Worm (Caenorhabditis elegans) whole organism, L1 larva: ENCODE results near the gene C33D3.3.
A peak's percentile ranks its signal among the peaks of the same experiment; 100 is the strongest.

Source experiments
- F16B12.6 ChIP-seq: fragments of 150-350 bp; optimal IDR thresholded peaks from 2 replicates; lab custom pipeline; 2014; ENCODE audit warnings: missing biosample characterization, missing genetic modification characterization
- aha-1 ChIP-seq: fragments of 150-350 bp; optimal IDR thresholded peaks from 2 replicates; lab custom pipeline; 2014; ENCODE audit warnings: missing biosample characterization, missing genetic modification characterization
- aly-2 ChIP-seq: fragments of 150-350 bp; optimal IDR thresholded peaks from 2 replicates; lab custom pipeline; 2014; ENCODE audit warnings: missing biosample characterization, missing genetic modification characterization
- ama-1 ChIP-seq: fragments of 150-350 bp; optimal IDR thresholded peaks from 2 replicates; lab custom pipeline; 2014
- blmp-1 ChIP-seq: fragments of 150-350 bp; optimal IDR thresholded peaks from 2 replicates; lab custom pipeline; 2014; ENCODE audit warnings: missing biosample characterization, missing genetic modification characterization
- ceh-8 ChIP-seq: fragments of 200-800 bp; sonication (Bioruptor generic); optimal IDR thresholded peaks from 2 replicates; lab custom pipeline; 2018; ENCODE audit warnings: mild to moderate bottlenecking, missing genetic modification characterization, moderate library complexity, missing compliant biosample characterization
- ceh-82 ChIP-seq, 3 experiments: fragments of 150-350 bp in 1 of 3; sonication (generic microtip) in 2 of 3; optimal IDR thresholded peaks; 2 replicates each; lab custom pipeline; 2014 to 2017; ENCODE audit warnings: missing biosample characterization in 3 of 3, missing genetic modification characterization in 3 of 3
- ceh-88 ChIP-seq: fragments of 200-800 bp; sonication (Bioruptor generic); IDR thresholded peaks from 2 replicates; pipeline ENCODE4 v1.3.6; 2022; ENCODE audit warnings: missing genetic modification characterization, missing compliant biosample characterization
- dpl-1 ChIP-seq, 3 experiments: fragments of 150-350 bp in 2 of 3; sonication (generic microtip) in 1 of 3; optimal IDR thresholded peaks; 2 replicates each; lab custom pipeline; 2014 to 2017; ENCODE audit warnings: missing biosample characterization in 3 of 3, missing genetic modification characterization in 3 of 3, missing genetic modification reagents in 3 of 3
- efl-1 ChIP-seq, 4 experiments: fragments of 150-350 bp; optimal IDR thresholded peaks in 3 of 4; peaks in 1 of 4; 1 replicate in 1 of 4; 2 replicates in 3 of 4; lab custom pipeline; 2014; ENCODE audit warnings: missing biosample characterization in 2 of 4, missing genetic modification characterization in 2 of 4, missing genetic modification reagents in 2 of 4
- egl-13 ChIP-seq: sonication (generic microtip); optimal IDR thresholded peaks from 2 replicates; lab custom pipeline; 2016; ENCODE audit warnings: missing genotype, missing genetic modification reagents, missing genetic modification characterization, missing compliant biosample characterization
- egl-27 ChIP-seq, 2 experiments: fragments of 150-350 bp in 1 of 2; sonication (generic microtip); optimal IDR thresholded peaks; 3 replicates each; lab custom pipeline; 2017 to 2018; ENCODE audit warnings: missing biosample characterization in 2 of 2, missing genetic modification characterization in 2 of 2, missing genetic modification reagents in 2 of 2
- elt-2 ChIP-seq: sonication (generic microtip); optimal IDR thresholded peaks from 2 replicates; lab custom pipeline; 2016; ENCODE audit warnings: missing genetic modification characterization, mild to moderate bottlenecking, inconsistent platforms, missing compliant biosample characterization, missing genetic modification reagents
- elt-3 ChIP-seq, 6 experiments: fragments of 150-350 bp in 1 of 6; sonication (generic microtip); optimal IDR thresholded peaks; 2 replicates each; lab custom pipeline; 2017 to 2018; ENCODE audit warnings: missing biosample characterization in 6 of 6, missing genetic modification characterization in 6 of 6, inconsistent platforms in 1 of 6
- fkh-10 ChIP-seq: sonication (generic microtip); optimal IDR thresholded peaks from 2 replicates; lab custom pipeline; 2017; ENCODE audit warnings: missing biosample characterization, missing genetic modification reagents, missing genetic modification characterization
- fkh-8 ChIP-seq: sonication (generic microtip); optimal IDR thresholded peaks from 2 replicates; lab custom pipeline; 2016; ENCODE audit warnings: mild to moderate bottlenecking, missing genetic modification characterization, missing compliant biosample characterization
- hlh-4 ChIP-seq: sonication (generic microtip); optimal IDR thresholded peaks from 2 replicates; lab custom pipeline; 2016; ENCODE audit warnings: mild to moderate bottlenecking, missing genetic modification characterization, missing compliant biosample characterization
- hpl-2 ChIP-seq: fragments of 150-350 bp; optimal IDR thresholded peaks from 2 replicates; lab custom pipeline; 2014; ENCODE audit warnings: missing biosample characterization, missing genetic modification reagents, missing genetic modification characterization
- irx-1 ChIP-seq: sonication (generic microtip); optimal IDR thresholded peaks from 2 replicates; lab custom pipeline; 2016; ENCODE audit warnings: missing genetic modification characterization, missing compliant biosample characterization
- lin-13 ChIP-seq: fragments of 150-350 bp; optimal IDR thresholded peaks from 2 replicates; lab custom pipeline; 2014; ENCODE audit warnings: missing biosample characterization, missing genetic modification reagents, missing genetic modification characterization
- lin-14 ChIP-seq: fragments of 200-800 bp; sonication (Bioruptor generic); optimal IDR thresholded peaks from 2 replicates; lab custom pipeline; 2018; ENCODE audit warnings: mild to moderate bottlenecking, missing genetic modification characterization, moderate library complexity, missing compliant biosample characterization
- lin-15B ChIP-seq: fragments of 150-350 bp; sonication (generic microtip); optimal IDR thresholded peaks from 3 replicates; lab custom pipeline; 2014; ENCODE audit warnings: missing biosample characterization, missing genetic modification characterization
- lir-3 ChIP-seq: sonication (generic microtip); optimal IDR thresholded peaks from 2 replicates; lab custom pipeline; 2016; ENCODE audit warnings: mild to moderate bottlenecking, missing genetic modification characterization, moderate library complexity, missing compliant biosample characterization; ENCODE audit not compliant: poor library complexity
- lsy-2 ChIP-seq, 2 experiments: fragments of 150-350 bp; optimal IDR thresholded peaks; 2 replicates each; lab custom pipeline; 2014; ENCODE audit warnings: missing biosample characterization in 2 of 2, missing genetic modification characterization in 2 of 2
- mab-9 ChIP-seq: fragments of 200-800 bp; sonication (Bioruptor generic); IDR thresholded peaks from 2 replicates; pipeline ENCODE4 v1.3.6; 2022; ENCODE audit warnings: missing genetic modification reagents, missing genetic modification characterization, missing compliant biosample characterization
- mdl-1 ChIP-seq, 2 experiments: fragments of 150-350 bp; optimal IDR thresholded peaks; 2 replicates each; lab custom pipeline; 2014 to 2017; ENCODE audit warnings: missing biosample characterization in 2 of 2, missing genetic modification characterization in 2 of 2, inconsistent platforms in 1 of 2
- mef-2 ChIP-seq: fragments of 150-350 bp; optimal IDR thresholded peaks from 2 replicates; lab custom pipeline; 2014; ENCODE audit warnings: missing biosample characterization, missing genetic modification characterization
- mep-1 ChIP-seq: fragments of 150-350 bp; optimal IDR thresholded peaks from 2 replicates; lab custom pipeline; 2014; ENCODE audit warnings: missing biosample characterization, missing genetic modification characterization
- nhr-11 ChIP-seq: fragments of 150-350 bp; optimal IDR thresholded peaks from 2 replicates; lab custom pipeline; 2014; ENCODE audit warnings: missing biosample characterization, missing genetic modification characterization
- nhr-12 ChIP-seq: sonication (generic microtip); optimal IDR thresholded peaks from 2 replicates; lab custom pipeline; 2017; ENCODE audit warnings: missing biosample characterization, missing genetic modification characterization
- nhr-19 ChIP-seq: fragments of 200-800 bp; sonication (Bioruptor generic); conservative IDR thresholded peaks from 2 replicates; pipeline ENCODE4 v1.3.6; 2022; ENCODE audit warnings: missing genetic modification characterization, missing compliant biosample characterization
- nhr-20 ChIP-seq: sonication (generic microtip); optimal IDR thresholded peaks from 2 replicates; lab custom pipeline; 2016; ENCODE audit warnings: mild to moderate bottlenecking, missing genetic modification characterization, missing compliant biosample characterization
- nhr-28 ChIP-seq: fragments of 150-350 bp; optimal IDR thresholded peaks from 2 replicates; lab custom pipeline; 2014; ENCODE audit warnings: missing biosample characterization, missing genetic modification characterization
- nhr-47 ChIP-seq: sonication (generic microtip); optimal IDR thresholded peaks from 2 replicates; lab custom pipeline; 2016; ENCODE audit warnings: mild to moderate bottlenecking, missing genetic modification characterization, moderate library complexity, missing compliant biosample characterization
- nhr-77 ChIP-seq: fragments of 150-350 bp; optimal IDR thresholded peaks from 2 replicates; lab custom pipeline; 2014; ENCODE audit warnings: missing biosample characterization, missing genetic modification characterization
- nhr-84 ChIP-seq: sonication (generic microtip); optimal IDR thresholded peaks from 2 replicates; lab custom pipeline; 2017; ENCODE audit warnings: missing biosample characterization, missing genetic modification characterization
- nhr-85 ChIP-seq: sonication (generic microtip); peaks from one replicate; lab custom pipeline; 2016; ENCODE audit warnings: missing genetic modification characterization, inconsistent platforms, missing compliant biosample characterization
- nhr-90 ChIP-seq: sonication (generic microtip); optimal IDR thresholded peaks from 2 replicates; lab custom pipeline; 2016; ENCODE audit warnings: mild to moderate bottlenecking, missing genetic modification characterization, missing compliant biosample characterization; ENCODE audit not compliant: poor library complexity
- pag-3 ChIP-seq: sonication (generic microtip); optimal IDR thresholded peaks from 2 replicates; lab custom pipeline; 2017; ENCODE audit warnings: missing genetic modification characterization, mild to moderate bottlenecking, missing compliant biosample characterization, antibody characterized with exemption, borderline replicate concordance; ENCODE audit not compliant: insufficient read depth
- pax-3 ChIP-seq: fragments of 200-800 bp; sonication (Bioruptor generic); optimal IDR thresholded peaks from 2 replicates; lab custom pipeline; 2018; ENCODE audit warnings: mild to moderate bottlenecking, missing genetic modification characterization, moderate library complexity, missing compliant biosample characterization
- pqm-1 ChIP-seq: sonication (generic microtip); optimal IDR thresholded peaks from 3 replicates; lab custom pipeline; 2017; ENCODE audit warnings: missing biosample characterization, missing genetic modification characterization
- rnt-1 ChIP-seq: sonication (generic microtip); optimal IDR thresholded peaks from 2 replicates; lab custom pipeline; 2016; ENCODE audit warnings: mild to moderate bottlenecking, missing genetic modification characterization, moderate library complexity, missing compliant biosample characterization
- skn-1 ChIP-seq: fragments of 150-350 bp; optimal IDR thresholded peaks from 2 replicates; lab custom pipeline; 2014; ENCODE audit warnings: missing biosample characterization, missing genetic modification characterization
- snpc-4 ChIP-seq: fragments of 150-350 bp; optimal IDR thresholded peaks from 2 replicates; lab custom pipeline; 2014; ENCODE audit warnings: missing biosample characterization, missing genetic modification characterization
- snu-23 ChIP-seq: sonication (generic microtip); optimal IDR thresholded peaks from 2 replicates; lab custom pipeline; 2016; ENCODE audit warnings: missing genetic modification characterization, missing compliant biosample characterization
- sptf-1 ChIP-seq: fragments of 150-350 bp; optimal IDR thresholded peaks from 2 replicates; lab custom pipeline; 2014; ENCODE audit warnings: missing biosample characterization, missing genetic modification characterization
- tbx-2 ChIP-seq: sonication (generic microtip); optimal IDR thresholded peaks from 2 replicates; lab custom pipeline; 2016; ENCODE audit warnings: missing genetic modification characterization, missing compliant biosample characterization
- unc-130 ChIP-seq: fragments of 150-350 bp; optimal IDR thresholded peaks from 2 replicates; lab custom pipeline; 2017; ENCODE audit warnings: missing biosample characterization, missing genetic modification characterization, inconsistent platforms
- unc-62 ChIP-seq: fragments of 150-350 bp; optimal IDR thresholded peaks from 2 replicates; lab custom pipeline; 2014; ENCODE audit warnings: missing biosample characterization, missing genetic modification reagents, missing genetic modification characterization
- unc-86 ChIP-seq: sonication (generic microtip); optimal IDR thresholded peaks from 2 replicates; lab custom pipeline; 2016; ENCODE audit warnings: missing genetic modification characterization, missing compliant biosample characterization
- xbp-1 ChIP-seq: sonication (generic microtip); optimal IDR thresholded peaks from 2 replicates; lab custom pipeline; 2016; ENCODE audit warnings: missing genetic modification characterization, missing compliant biosample characterization
- zag-1 ChIP-seq: fragments of 150-350 bp; optimal IDR thresholded peaks from 2 replicates; lab custom pipeline; 2014; ENCODE audit warnings: missing biosample characterization, missing genetic modification characterization
- ztf-11 ChIP-seq, 2 experiments: sonication (generic microtip); optimal IDR thresholded peaks; 2 replicates each; lab custom pipeline; 2016 to 2017; ENCODE audit warnings: missing genetic modification characterization in 2 of 2, missing biosample characterization in 1 of 2, missing compliant biosample characterization in 1 of 2

The C33D3.3 gene

DNA sequence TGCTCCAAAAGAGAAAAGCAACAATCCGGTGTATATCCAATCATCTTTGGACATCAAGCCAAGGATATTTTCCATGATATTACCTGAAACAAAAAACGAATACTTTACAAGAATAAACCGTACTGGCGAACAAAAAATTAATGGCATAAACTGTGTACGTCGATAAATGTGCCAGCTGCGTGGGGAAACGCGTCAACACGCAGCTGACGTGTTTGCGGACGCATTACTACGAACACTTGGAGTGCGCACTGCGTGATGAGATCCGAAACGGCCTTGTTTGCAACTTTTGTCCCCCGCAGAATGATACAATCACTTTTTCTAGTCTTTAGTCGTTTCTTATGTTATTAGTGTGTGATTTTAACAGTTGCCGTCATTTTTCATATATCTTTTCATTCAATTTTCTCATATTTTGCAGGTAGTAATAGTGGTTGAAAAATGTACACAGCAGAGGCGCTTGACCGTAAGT is 39.4 kb downstream of the C33D3.3 start, which contains the start of the genes mboa-7 and git-1:
TSS of gene mboa-7 (minus strand) at position 83 of the 466 bp plus-strand sequence.
TSS of gene git-1 (plus strand) at position 416 of the 466 bp plus-strand sequence.
- peak; percentile 37 for TF ChIP-seq skn-1 (tag; lab: Kevin White, UChicago)
- TF ChIP-seq mef-2, result no peak
- TF ChIP-seq fkh-10 (GFP tag; lab: Kevin White, UChicago), result no peak
- TF ChIP-seq egl-27 (tag; optimal IDR thresholded peaks at IDR 0.05; lab: Kevin White, UChicago), result no peak
- TF ChIP-seq tbx-2 (tag; lab: Kevin White, UChicago), result peak; percentile 65
- no peak for TF ChIP-seq lin-15B (tag; lab: Kevin White, UChicago)
- peak; percentile 63 for TF ChIP-seq nhr-47
- TF ChIP-seq ceh-8 (GFP tag; lab: Kevin White, UChicago), result no peak
- no peak for TF ChIP-seq nhr-85
- peak in 1 of 3 experiments; percentile 61 for TF ChIP-seq ceh-82 (tag; optimal IDR thresholded peaks at IDR 0.05; lab: Kevin White, UChicago)
- no peak for TF ChIP-seq pag-3 (tag; lab: Kevin White, UChicago)
- TF ChIP-seq nhr-19, result peak; percentile 55
- peak in 3 of 6 experiments; percentile 30 to 74 (median 57) for TF ChIP-seq elt-3 (tag; optimal IDR thresholded peaks at IDR 0.05; lab: Kevin White, UChicago)
- no peak for TF ChIP-seq nhr-84
- no peak for TF ChIP-seq sptf-1 (tag; lab: Kevin White, UChicago)
- TF ChIP-seq lin-14 (GFP tag; lab: Kevin White, UChicago), result peak; percentile 92
- no peak for TF ChIP-seq elt-2 (tag; lab: Kevin White, UChicago)
- TF ChIP-seq dpl-1 (GFP tag; optimal IDR thresholded peaks at IDR 0.05; lab: Kevin White, UChicago), result peak; percentile 35 to 54 (median 54)
- TF ChIP-seq rnt-1 (tag; lab: Kevin White, UChicago), result peak; percentile 77
- TF ChIP-seq nhr-90 (tag; lab: Kevin White, UChicago), result peak; percentile 51
- peak in 1 of 2 experiments; percentile 50 for TF ChIP-seq mdl-1 (tag; optimal IDR thresholded peaks at IDR 0.05; lab: Kevin White, UChicago)
- TF ChIP-seq unc-130 (tag; lab: Kevin White, UChicago), result peak; percentile 66
- TF ChIP-seq snu-23 (GFP tag; lab: Kevin White, UChicago), result peak; percentile 79
- no peak for TF ChIP-seq unc-62 (GFP tag; lab: Kevin White, UChicago)
- no peak for TF ChIP-seq aly-2 (tag; lab: Kevin White, UChicago)
- no peak for TF ChIP-seq snpc-4
- no peak for TF ChIP-seq hlh-4 (tag; lab: Kevin White, UChicago)
- TF ChIP-seq pqm-1 (tag; lab: Kevin White, UChicago), result no peak
- TF ChIP-seq irx-1, result no peak
- no peak for TF ChIP-seq mab-9
- no peak for TF ChIP-seq ama-1 (lab: Kevin White, UChicago)
- no peak for TF ChIP-seq nhr-12 (tag; lab: Kevin White, UChicago)
- peak; percentile 45 for TF ChIP-seq xbp-1
- TF ChIP-seq lin-13 (GFP tag; lab: Kevin White, UChicago), result no peak
- no peak for TF ChIP-seq unc-86 (tag; lab: Kevin White, UChicago)
- peak; percentile 17 for TF ChIP-seq fkh-8 (tag; lab: Kevin White, UChicago)
- no peak for TF ChIP-seq egl-13 (tag; lab: Kevin White, UChicago)
- peak; percentile 42 to 49 for TF ChIP-seq efl-1 (optimal IDR thresholded peaks at IDR 0.05; lab: Kevin White, UChicago)
- TF ChIP-seq efl-1 (GFP tag; optimal IDR thresholded peaks at IDR 0.05 in 1 of 2; lab: Kevin White, UChicago), result peak; percentile 12 to 92
- TF ChIP-seq blmp-1 (tag; lab: Kevin White, UChicago), result peak; percentile 73
- TF ChIP-seq ceh-88 (GFP tag; lab: Robert Waterston, UW), result peak; percentile 11; the same call in 1 of the 2 replicates
- no peak for TF ChIP-seq aha-1 (tag; lab: Kevin White, UChicago)
- peak; percentile 65 for TF ChIP-seq hpl-2 (GFP tag; lab: Kevin White, UChicago)
- TF ChIP-seq nhr-77, result peak; percentile 45
- peak; percentile 25 for TF ChIP-seq F16B12.6 (tag; lab: Kevin White, UChicago)
- TF ChIP-seq nhr-11 (tag; lab: Kevin White, UChicago), result no peak
- TF ChIP-seq nhr-28, result no peak
- peak; percentile 3 for TF ChIP-seq pax-3 (tag; lab: Kevin White, UChicago)
- TF ChIP-seq mep-1 (tag; lab: Kevin White, UChicago), result peak; percentile 55
- TF ChIP-seq nhr-20 (tag; lab: Kevin White, UChicago), result peak; percentile 86
- peak; percentile 66 to 73 for TF ChIP-seq lsy-2 (tag; optimal IDR thresholded peaks at IDR 0.05; lab: Kevin White, UChicago)
- no peak for TF ChIP-seq zag-1 (tag; lab: Kevin White, UChicago)
- TF ChIP-seq ztf-11 (tag; optimal IDR thresholded peaks at IDR 0.05; lab: Kevin White, UChicago), result no peak
- no peak for TF ChIP-seq lir-3
